Fruit fly (Drosophila melanogaster): ENCODE results near the gene mah.
A peak's percentile ranks its signal among the peaks of the same experiment; 100 is the strongest.

The mah gene

dm6 chr3R:24962470-24962869, 15.0 kb downstream of the mah start (continued):
- TF ChIP-seq inv (GFP tag; IDR thresholded peaks at IDR 0.05; ENCODE audit: partially characterized antibody) (no peak), CG18011 (GFP tag; optimal IDR thresholded peaks at IDR 0.05) (no peak), gsb (GFP tag; IDR thresholded peaks at IDR 0.05) (peak; percentile 52), row (GFP tag; IDR thresholded peaks at IDR 0.05) (peak; percentile 68; the same call in 2 of the 3 replicates), stwl (tag; optimal IDR thresholded peaks at IDR 0.05) (no peak), kni (GFP tag; optimal IDR thresholded peaks at IDR 0.05) (no peak), Lpt (GFP tag; optimal IDR thresholded peaks at IDR 0.05) (no peak), dmrt11E (tag; optimal IDR thresholded peaks at IDR 0.05) (no peak), CG8478 (optimal IDR thresholded peaks at IDR 0.05) (no peak), Ada2b (GFP tag; IDR thresholded peaks at IDR 0.05) (peak; percentile 57), da (GFP tag; optimal IDR thresholded peaks at IDR 0.05) (no peak), lilli (GFP tag; optimal IDR thresholded peaks at IDR 0.05) (peak; percentile 75), tx (GFP tag; optimal IDR thresholded peaks at IDR 0.05) (peak; percentile 40), sna (GFP tag; IDR thresholded peaks at IDR 0.05; ENCODE audit: partially characterized antibody) (no peak), Dll (GFP tag; IDR thresholded peaks at IDR 0.05; ENCODE audit: partially characterized antibody) (no peak), hbn (GFP tag; IDR thresholded peaks at IDR 0.05; ENCODE audit: partially characterized antibody) (no peak), dmrt99B (tag; optimal IDR thresholded peaks at IDR 0.05) (peak; percentile 85), CG2202 (tag; optimal IDR thresholded peaks at IDR 0.05) (no peak), kay (GFP tag; optimal IDR thresholded peaks at IDR 0.05) (no peak), Fer2 (tag; optimal IDR thresholded peaks at IDR 0.05) (no peak), CG17802 (tag; optimal IDR thresholded peaks at IDR 0.05) (peak; percentile 32), Poxn (GFP tag; IDR thresholded peaks at IDR 0.05) (no peak), CG4282 (GFP tag; optimal IDR thresholded peaks at IDR 0.05) (no peak), CG4730 (GFP tag; IDR thresholded peaks at IDR 0.05) (peak; percentile 72), ttk (GFP tag; IDR thresholded peaks at IDR 0.05) (peak; percentile 74), HLH4C (GFP tag; IDR thresholded peaks at IDR 0.05; ENCODE audit: partially characterized antibody) (no peak), chn (GFP tag; optimal IDR thresholded peaks at IDR 0.05) (peak; percentile 18), CG18619 (GFP tag; optimal IDR thresholded peaks at IDR 0.05) (peak; percentile 24), CG2120 (GFP tag; optimal IDR thresholded peaks at IDR 0.05) (peak; percentile 76), CG3847 (GFP tag; IDR thresholded peaks at IDR 0.05) (peak; percentile 53), fru (optimal IDR thresholded peaks at IDR 0.05) (no peak), CG4854 (GFP tag; optimal IDR thresholded peaks at IDR 0.05) (no peak), NC2β (GFP tag; optimal IDR thresholded peaks at IDR 0.05) (no peak), en (GFP tag; optimal IDR thresholded peaks at IDR 0.05) (peak; percentile 33), Myb (GFP tag; optimal IDR thresholded peaks at IDR 0.05) (peak; percentile 29), CG42726 (GFP tag; IDR thresholded peaks at IDR 0.05; ENCODE audit: partially characterized antibody) (no peak), CG4424 (GFP tag; optimal IDR thresholded peaks at IDR 0.05) (peak; percentile 57), CG10654 (GFP tag; optimal IDR thresholded peaks at IDR 0.05) (peak; percentile 51), CG17829 (tag; optimal IDR thresholded peaks at IDR 0.05) (peak; percentile 41), CG34224 (GFP tag; IDR thresholded peaks at IDR 0.05; ENCODE audit: partially characterized antibody) (no peak), BtbVII (GFP tag; optimal IDR thresholded peaks at IDR 0.05) (no peak), pfk (GFP tag; optimal IDR thresholded peaks at IDR 0.05) (no peak), schlank (tag; optimal IDR thresholded peaks at IDR 0.05) (no peak), CG11504 (tag; optimal IDR thresholded peaks at IDR 0.05) (peak; percentile 80), Bgb (GFP tag; IDR thresholded peaks at IDR 0.05; ENCODE audit: partially characterized antibody) (no peak), chinmo (GFP tag; IDR thresholded peaks at IDR 0.05; ENCODE audit: partially characterized antibody) (no peak), Ssrp (tag; optimal IDR thresholded peaks at IDR 0.05) (peak; percentile 50), Hmr (GFP tag; optimal IDR thresholded peaks at IDR 0.05) (peak; percentile 44), CG9609 (GFP tag; optimal IDR thresholded peaks at IDR 0.05) (peak; percentile 15), fd64A (GFP tag; optimal IDR thresholded peaks at IDR 0.05) (no peak), corto (GFP tag; optimal IDR thresholded peaks at IDR 0.05) (no peak)

Measured in whole organism, embryonic.